Fruit fly (Drosophila melanogaster) whole organism, prepupa: Measurements from ENCODE around the gene Osi12.

Experiments used
- Blimp-1 ChIP-seq: fragments of 200-800 bp; sonication (Bioruptor generic); optimal IDR thresholded peaks from 3 replicates; lab custom pipeline; 2017; ENCODE audit warnings: missing biosample characterization, missing genetic modification characterization, mild to moderate bottlenecking, moderate library complexity, missing genetic modification reagents
- CG10631 ChIP-seq: fragments of 200-800 bp; sonication (Bioruptor generic); optimal IDR thresholded peaks from 2 replicates; lab custom pipeline; 2016; ENCODE audit warnings: missing biosample characterization, missing genetic modification characterization
- CG11294 ChIP-seq: fragments of 200-800 bp; sonication (Bioruptor generic); IDR thresholded peaks from 2 replicates; pipeline ENCODE4 v1.3.6; 2022; ENCODE audit warnings: missing biosample characterization, missing genetic modification characterization
- CG11902 ChIP-seq: fragments of 200-800 bp; sonication (Bioruptor generic); optimal IDR thresholded peaks from 3 replicates; lab custom pipeline; 2016; ENCODE audit warnings: missing biosample characterization, missing genetic modification characterization
- CG16779 ChIP-seq: fragments of 200-800 bp; sonication (Bioruptor generic); optimal IDR thresholded peaks from 3 replicates; lab custom pipeline; 2017; ENCODE audit warnings: missing biosample characterization, mild to moderate bottlenecking, missing genetic modification characterization
- CG31627 ChIP-seq: fragments of 200-800 bp; sonication (Bioruptor generic); optimal IDR thresholded peaks from 3 replicates; lab custom pipeline; 2016; ENCODE audit warnings: missing biosample characterization, missing genetic modification characterization
- CG32006 ChIP-seq: fragments of 200-800 bp; sonication (Bioruptor generic); optimal IDR thresholded peaks from 3 replicates; lab custom pipeline; 2017; ENCODE audit warnings: missing biosample characterization, mild to moderate bottlenecking, missing genetic modification characterization
- CG34406 ChIP-seq: fragments of 200-800 bp; sonication (Bioruptor generic); optimal IDR thresholded peaks from 3 replicates; lab custom pipeline; 2016; ENCODE audit warnings: missing biosample characterization, missing genetic modification characterization
- CG3919 ChIP-seq: fragments of 200-800 bp; sonication (Bioruptor generic); optimal IDR thresholded peaks from 3 replicates; lab custom pipeline; 2016; ENCODE audit warnings: missing biosample characterization, missing genetic modification characterization
- CG6163 ChIP-seq: fragments of 200-800 bp; sonication (Bioruptor generic); IDR thresholded peaks from 3 replicates; pipeline ENCODE4 v1.3.6; 2022; ENCODE audit warnings: missing biosample characterization, missing genetic modification characterization
- CG6792 ChIP-seq: fragments of 200-800 bp; sonication (Bioruptor generic); optimal IDR thresholded peaks from 3 replicates; lab custom pipeline; 2016; ENCODE audit warnings: missing biosample characterization, missing genetic modification characterization
- CG6808 ChIP-seq: fragments of 200-800 bp; sonication (Bioruptor generic); optimal IDR thresholded peaks from 3 replicates; lab custom pipeline; 2017; ENCODE audit warnings: missing biosample characterization, missing genetic modification characterization, mild to moderate bottlenecking, moderate library complexity, missing genetic modification reagents
- CG6854 ChIP-seq: fragments of 200-800 bp; sonication (Bioruptor generic); optimal IDR thresholded peaks from 2 replicates; lab custom pipeline; 2017; ENCODE audit warnings: missing biosample characterization, mild to moderate bottlenecking, missing genetic modification characterization
- CG8319 ChIP-seq: fragments of 200-800 bp; sonication (Bioruptor generic); optimal IDR thresholded peaks from 3 replicates; lab custom pipeline; 2016; ENCODE audit warnings: missing biosample characterization, missing genetic modification characterization
- CG8632 ChIP-seq: fragments of 200-800 bp; sonication (Bioruptor generic); optimal IDR thresholded peaks from 3 replicates; lab custom pipeline; 2016; ENCODE audit warnings: missing biosample characterization, missing genetic modification characterization
- CG9139 ChIP-seq: fragments of 200-800 bp; sonication (Bioruptor generic); optimal IDR thresholded peaks from 3 replicates; lab custom pipeline; 2017; ENCODE audit warnings: missing biosample characterization, mild to moderate bottlenecking, missing genetic modification characterization
- Eip75B ChIP-seq: fragments of 200-800 bp; sonication (Bioruptor generic); optimal IDR thresholded peaks from 3 replicates; lab custom pipeline; 2016; ENCODE audit warnings: missing biosample characterization, missing genetic modification characterization
- Eip78C ChIP-seq: fragments of 200-800 bp; sonication (Bioruptor generic); peaks from one replicate; lab custom pipeline; 2016; ENCODE audit warnings: missing biosample characterization, missing genetic modification characterization
- Eip93F ChIP-seq: fragments of 200-800 bp; sonication (Bioruptor generic); optimal IDR thresholded peaks from 2 replicates; lab custom pipeline; 2016; ENCODE audit warnings: missing biosample characterization, mild to moderate bottlenecking, missing genetic modification characterization
- Ets21C ChIP-seq: fragments of 200-800 bp; sonication (Bioruptor generic); optimal IDR thresholded peaks from 3 replicates; lab custom pipeline; 2016; ENCODE audit warnings: missing biosample characterization, missing genetic modification characterization
- Ets96B ChIP-seq: fragments of 200-800 bp; optimal IDR thresholded peaks from 2 replicates; lab custom pipeline; 2019; ENCODE audit warnings: missing biosample characterization, mild to moderate bottlenecking, missing genetic modification characterization, moderate library complexity
- Gug ChIP-seq: fragments of 200-800 bp; sonication (Bioruptor generic); IDR thresholded peaks from 2 replicates; pipeline ENCODE4 v1.3.6; 2022; ENCODE audit warnings: missing biosample characterization, missing genetic modification characterization
- Hr4 ChIP-seq: fragments of 200-800 bp; sonication (Bioruptor generic); optimal IDR thresholded peaks from 3 replicates; lab custom pipeline; 2016; ENCODE audit warnings: missing biosample characterization, missing genetic modification characterization
- Lpt ChIP-seq: fragments of 200-800 bp; sonication (Bioruptor generic); optimal IDR thresholded peaks from 3 replicates; lab custom pipeline; 2016; ENCODE audit warnings: missing biosample characterization, missing genetic modification characterization
- Met ChIP-seq: fragments of 200-800 bp; sonication (Bioruptor generic); optimal IDR thresholded peaks from 3 replicates; lab custom pipeline; 2016; ENCODE audit warnings: missing biosample characterization, missing genetic modification characterization
- OdsH ChIP-seq: fragments of 200-800 bp; sonication (Bioruptor generic); optimal IDR thresholded peaks from 3 replicates; lab custom pipeline; 2016; ENCODE audit warnings: missing biosample characterization, missing genetic modification characterization
- Smox ChIP-seq: fragments of 200-800 bp; sonication (Bioruptor generic); optimal IDR thresholded peaks from 3 replicates; lab custom pipeline; 2016; ENCODE audit warnings: missing biosample characterization, missing genetic modification characterization
- Sox102F ChIP-seq: fragments of 200-800 bp; sonication (Bioruptor generic); optimal IDR thresholded peaks from 2 replicates; lab custom pipeline; 2016; ENCODE audit warnings: missing biosample characterization, mild to moderate bottlenecking, missing genetic modification characterization
- achi ChIP-seq: fragments of 200-800 bp; sonication (Bioruptor generic); optimal IDR thresholded peaks from 3 replicates; lab custom pipeline; 2016; ENCODE audit warnings: missing biosample characterization, missing genetic modification characterization
- cyc ChIP-seq: fragments of 200-800 bp; sonication (Bioruptor generic); optimal IDR thresholded peaks from 3 replicates; lab custom pipeline; 2016; ENCODE audit warnings: missing biosample characterization, missing genetic modification characterization
- dac ChIP-seq: fragments of 200-800 bp; sonication (Bioruptor generic); optimal IDR thresholded peaks from 2 replicates; lab custom pipeline; 2017; ENCODE audit warnings: missing biosample characterization, mild to moderate bottlenecking, missing genetic modification characterization
- dsx ChIP-seq: fragments of 200-800 bp; optimal IDR thresholded peaks from 3 replicates; lab custom pipeline; 2019; ENCODE audit warnings: missing biosample characterization, mild to moderate bottlenecking, missing genetic modification characterization, moderate library complexity; ENCODE audit not compliant: poor library complexity, severe bottlenecking
- fd85E ChIP-seq: fragments of 200-800 bp; sonication (Bioruptor generic); optimal IDR thresholded peaks from 3 replicates; lab custom pipeline; 2016; ENCODE audit warnings: missing biosample characterization, missing genetic modification characterization
- fkh ChIP-seq: fragments of 200-800 bp; sonication (Bioruptor generic); optimal IDR thresholded peaks from 3 replicates; lab custom pipeline; 2017; ENCODE audit warnings: missing biosample characterization, mild to moderate bottlenecking, missing genetic modification characterization, moderate library complexity
- net ChIP-seq: fragments of 200-800 bp; sonication (Bioruptor generic); optimal IDR thresholded peaks from 3 replicates; lab custom pipeline; 2016; ENCODE audit warnings: missing biosample characterization, missing genetic modification characterization
- pdm3 ChIP-seq: fragments of 200-800 bp; sonication (Bioruptor generic); optimal IDR thresholded peaks from 3 replicates; lab custom pipeline; 2016; ENCODE audit warnings: missing biosample characterization, missing genetic modification characterization
- ss ChIP-seq, 2 experiments: fragments of 200-800 bp; sonication (Bioruptor generic); optimal IDR thresholded peaks; 2 replicates in 1 of 2; 3 replicates in 1 of 2; lab custom pipeline; 2017 to 2018; ENCODE audit warnings: mild to moderate bottlenecking in 2 of 2, missing biosample characterization in 2 of 2, missing genetic modification characterization in 2 of 2, moderate library complexity in 1 of 2
- svp ChIP-seq: fragments of 200-800 bp; sonication (Bioruptor generic); peaks from one replicate; lab custom pipeline; 2016; ENCODE audit warnings: missing biosample characterization, missing genetic modification characterization

The Osi12 gene

DNA sequence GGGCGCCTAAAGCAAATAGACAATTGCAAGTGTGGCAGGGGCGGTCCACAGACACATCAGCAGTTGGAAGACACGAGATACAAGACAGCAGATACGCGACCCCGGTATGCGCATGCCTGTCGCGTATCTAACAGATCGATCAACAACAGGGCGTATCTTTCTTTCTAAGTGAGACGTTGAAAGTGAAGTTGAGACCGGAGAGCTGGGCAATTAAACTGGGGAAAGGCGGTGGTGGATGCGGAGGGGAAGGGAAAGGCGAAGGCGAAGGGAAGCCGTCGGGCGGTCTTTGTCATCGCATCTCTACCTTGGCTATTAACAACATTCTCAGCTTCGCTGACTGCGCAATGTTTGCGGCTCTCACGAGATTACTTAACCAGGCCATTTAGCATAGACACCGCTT, 15.7 kb downstream of the Osi12 start:
- TF ChIP-seq CG16779 (no peak), fkh (no peak), Smox (GFP tag; lab: Kevin White, UChicago) (no peak), CG10631 (no peak), Lpt (no peak), Ets21C (no peak), CG8632 (GFP tag; lab: Kevin White, UChicago) (no peak), CG32006 (no peak), fd85E (GFP tag; lab: Kevin White, UChicago) (no peak), net (GFP tag; lab: Kevin White, UChicago) (no peak), Eip93F (GFP tag; lab: Kevin White, UChicago) (no peak), Eip75B (GFP tag; lab: Kevin White, UChicago) (no peak), pdm3 (no peak), Met (GFP tag; lab: Kevin White, UChicago) (no peak)

DNA sequence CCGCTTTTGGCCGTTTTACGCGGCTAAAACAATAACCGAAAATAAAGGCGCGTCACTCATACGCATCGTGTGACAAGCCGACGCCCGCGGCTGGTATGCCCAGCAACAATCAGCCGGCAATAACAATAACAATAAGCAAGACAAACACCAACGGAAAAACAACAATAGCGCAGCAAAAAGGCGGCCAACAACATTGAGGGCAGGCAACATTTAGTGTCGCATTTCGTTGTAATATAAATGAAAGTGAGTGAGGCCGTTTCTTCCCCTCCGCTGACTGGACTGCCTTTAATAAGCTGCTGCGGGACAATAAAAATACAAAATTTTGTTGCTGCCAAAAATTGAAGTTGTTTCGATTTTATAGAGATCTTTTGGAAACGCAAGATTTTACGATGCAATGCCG, 18.8 kb downstream of the Osi12 start:
- TF ChIP-seq achi (no peak), CG6792 (no peak), CG34406 (GFP tag; lab: Kevin White, UChicago) (no peak), svp (no peak), cyc (GFP tag; lab: Kevin White, UChicago) (no peak), OdsH (no peak)
- TF ChIP-seq, all 60 proteins: peak for 0

DNA sequence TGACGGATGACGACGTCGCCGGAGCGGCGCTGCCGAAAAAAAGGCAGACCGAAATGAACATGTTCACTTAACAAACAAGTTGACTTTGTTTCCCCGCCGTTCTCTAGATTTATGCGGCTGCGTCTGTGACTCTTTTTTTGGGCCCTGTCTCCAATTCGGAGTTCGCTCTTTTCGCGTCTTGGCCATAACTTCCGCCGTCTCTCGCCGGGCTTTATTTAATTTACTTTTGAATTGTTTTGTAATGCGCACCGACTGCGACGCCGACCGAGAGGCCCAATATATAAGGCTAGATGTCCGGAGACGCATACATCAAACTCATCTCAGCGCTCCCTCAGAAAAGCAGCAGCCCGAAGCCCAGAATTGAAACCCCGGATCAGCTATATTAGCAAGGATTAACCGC, 20.5 kb downstream of the Osi12 start, which contains the start of gene Osi14:
Gene Osi14, plus strand, starts transcription at position 301 of the 400 bp plus-strand sequence.
- TF ChIP-seq Blimp-1 (GFP tag; lab: Kevin White, UChicago) (no peak), Hr4 (no peak), CG6854 (GFP tag; lab: Kevin White, UChicago) (no peak), OdsH (no peak)

DNA sequence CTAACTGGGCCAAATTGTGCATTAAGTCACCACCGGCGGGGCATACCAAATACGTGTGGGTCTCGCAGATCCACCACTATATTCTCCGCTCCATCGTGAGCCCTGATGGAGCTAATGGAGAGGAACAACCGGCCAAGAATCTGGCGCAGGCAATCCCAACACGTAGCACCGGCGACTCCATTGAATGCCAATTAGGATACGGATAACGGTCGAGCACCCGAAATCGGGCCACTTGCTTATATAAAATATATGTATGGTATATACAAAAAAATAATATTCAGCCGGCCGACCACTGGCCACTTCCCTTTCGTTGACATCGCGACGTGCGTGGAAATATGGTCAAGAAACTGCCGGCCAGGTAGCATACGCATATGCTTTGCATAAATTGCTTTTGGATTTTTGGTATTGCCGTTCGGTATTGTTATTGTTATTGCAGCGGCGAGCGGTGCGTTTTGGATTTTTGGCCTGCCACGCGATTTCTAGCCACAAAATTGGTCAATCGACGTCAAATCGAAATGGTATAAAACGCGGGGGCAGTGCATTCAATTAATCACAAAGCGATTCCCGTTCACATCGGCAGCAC, 23.0 kb downstream of the Osi12 start, which contains the start of gene Osi15:
Gene Osi15, plus strand, starts transcription at position 548 of the 583 bp plus-strand sequence.
- TF ChIP-seq svp = peak; percentile 41
- no peak for TF ChIP-seq CG11902 (GFP tag; lab: Kevin White, UChicago)
- TF ChIP-seq CG32006 = no peak
- no peak for TF ChIP-seq cyc (GFP tag; lab: Kevin White, UChicago)
- TF ChIP-seq Smox (GFP tag; lab: Kevin White, UChicago) = no peak

DNA sequence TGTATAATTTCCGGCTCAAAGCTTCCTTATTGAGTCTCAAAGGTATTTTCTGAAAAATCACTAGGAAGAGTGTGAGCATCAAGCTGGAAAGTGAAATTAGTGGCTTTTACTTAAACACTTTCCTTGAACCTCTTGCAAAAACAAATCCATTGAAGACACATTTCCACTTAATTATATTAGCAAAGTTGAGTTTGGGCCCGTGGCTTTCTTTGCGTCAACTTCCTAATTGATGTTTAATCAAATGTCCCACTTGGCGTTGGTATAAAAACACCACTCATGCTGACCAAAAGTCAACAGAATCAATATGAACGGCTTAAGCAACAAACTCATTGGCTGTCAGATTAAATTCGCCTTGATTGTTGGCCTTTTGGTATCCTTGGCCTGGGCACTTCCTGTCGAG, 25.4 kb downstream of the Osi12 start, which contains the start of gene CG46396:
Gene CG46396, plus strand, starts transcription at position 301 of the 400 bp plus-strand sequence.
- TF ChIP-seq CG9139 (GFP tag; lab: Kevin White, UChicago) (no peak), CG8632 (GFP tag; lab: Kevin White, UChicago) (no peak), CG32006 (no peak), CG3919 (GFP tag; lab: Kevin White, UChicago) (no peak), CG31627 (GFP tag; lab: Kevin White, UChicago) (no peak), CG6808 (GFP tag; lab: Kevin White, UChicago) (no peak), Eip78C (GFP tag; lab: Kevin White, UChicago) (no peak), CG11902 (GFP tag; lab: Kevin White, UChicago) (no peak), ss (GFP tag; optimal IDR thresholded peaks at IDR 0.05; lab: Kevin White, UChicago) (no peak), dac (GFP tag; lab: Kevin White, UChicago) (no peak), CG6854 (GFP tag; lab: Kevin White, UChicago) (no peak), dsx (GFP tag; lab: Kevin White, UChicago) (no peak), CG11294 (GFP tag; lab: Robert Waterston, UW) (no peak), Ets96B (no peak), CG6163 (GFP tag; lab: Robert Waterston, UW) (no peak), Gug (GFP tag; lab: Robert Waterston, UW) (no peak), CG8319 (no peak), Sox102F (GFP tag; lab: Kevin White, UChicago) (no peak)
